Worm (Caenorhabditis elegans) whole organism, early embryonic: ENCODE data around the gene ceh-53.

Source experiments
- ama-1 ChIP-seq: fragments of 150-350 bp; optimal IDR thresholded peaks from 2 replicates; lab custom pipeline; 2014
- tra-4 ChIP-seq: sonication (generic microtip); optimal IDR thresholded peaks from 2 replicates; lab custom pipeline; 2017; ENCODE audit warnings: missing genetic modification characterization, missing compliant biosample characterization

DNA sequence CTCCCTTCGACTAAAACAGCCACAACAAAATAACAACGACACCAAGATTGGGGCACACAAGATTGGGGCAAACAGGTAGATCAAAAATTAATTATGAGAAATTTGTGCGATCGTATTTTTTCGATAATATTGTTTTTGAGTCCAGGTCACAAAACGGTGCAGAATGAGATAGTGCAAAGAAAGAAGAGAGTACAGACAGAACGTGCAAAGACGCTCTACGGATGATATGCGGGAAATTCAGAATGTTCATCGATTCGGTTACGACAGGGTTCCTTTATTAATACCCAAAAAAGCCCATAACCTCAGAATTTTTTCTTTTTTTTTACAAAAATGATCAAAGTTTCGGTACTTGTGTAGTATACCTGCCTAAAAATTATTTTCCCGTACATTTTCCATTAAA, 41.2 kb downstream of the ceh-53 start:
- no peak for TF ChIP-seq tra-4 (tag; lab: Kevin White, UChicago)
- no peak for TF ChIP-seq ama-1 (lab: Kevin White, UChicago)
